Fruit fly (Drosophila melanogaster) whole organism, embryonic: ENCODE data around the gene Fancl.

Experiments used
- C15 ChIP-seq: fragments of 200-800 bp; sonication (Bioruptor generic); IDR thresholded peaks from 3 replicates; pipeline ENCODE4 v1.3.6; 2022; ENCODE audit warnings: missing biosample characterization, missing genetic modification characterization
- CG12299 ChIP-seq: fragments of 200-800 bp; sonication (Bioruptor generic); optimal IDR thresholded peaks from 2 replicates; lab custom pipeline; 2018; ENCODE audit warnings: missing biosample characterization, mild to moderate bottlenecking, missing genetic modification characterization
- CG13624 ChIP-seq: fragments of 200-800 bp; sonication (Bioruptor generic); optimal IDR thresholded peaks from 2 replicates; lab custom pipeline; 2016; ENCODE audit warnings: missing biosample characterization, missing genetic modification characterization
- CG13775 ChIP-seq: fragments of 200-800 bp; sonication (Bioruptor generic); optimal IDR thresholded peaks from 3 replicates; lab custom pipeline; 2017; ENCODE audit warnings: missing biosample characterization, mild to moderate bottlenecking, missing genetic modification characterization
- CG17186 ChIP-seq: fragments of 200-800 bp; sonication (Bioruptor generic); optimal IDR thresholded peaks from 3 replicates; lab custom pipeline; 2017; ENCODE audit warnings: missing biosample characterization, missing genetic modification reagents, missing genetic modification characterization
- CG1792 ChIP-seq: fragments of 200-800 bp; sonication (Bioruptor generic); optimal IDR thresholded peaks from 2 replicates; lab custom pipeline; 2016; ENCODE audit warnings: missing biosample characterization, missing genetic modification characterization
- CG18619 ChIP-seq: fragments of 200-800 bp; sonication (Bioruptor generic); optimal IDR thresholded peaks from 3 replicates; lab custom pipeline; 2017; ENCODE audit warnings: missing biosample characterization, mild to moderate bottlenecking, missing genetic modification characterization
- CG2889 ChIP-seq: fragments of 200-800 bp; sonication (Bioruptor generic); IDR thresholded peaks from 3 replicates; pipeline ENCODE4 v1.3.6; 2022; ENCODE audit warnings: missing biosample characterization, missing genetic modification characterization
- CG34422 ChIP-seq: fragments of 200-800 bp; sonication (Bioruptor generic); IDR thresholded peaks from 3 replicates; pipeline ENCODE4 v1.3.6; 2022; ENCODE audit warnings: missing biosample characterization, missing genetic modification characterization
- CG4360 ChIP-seq: fragments of 200-800 bp; sonication (Bioruptor generic); IDR thresholded peaks from 2 replicates; pipeline ENCODE4 v1.3.6; 2022; ENCODE audit warnings: missing biosample characterization, missing genetic modification characterization
- CG6175 ChIP-seq: fragments of 200-800 bp; sonication (Bioruptor generic); IDR thresholded peaks from 3 replicates; pipeline ENCODE4 v1.3.6; 2022; ENCODE audit warnings: missing biosample characterization, missing genetic modification characterization
- CG6791 ChIP-seq: fragments of 200-800 bp; sonication (Bioruptor generic); IDR thresholded peaks from 3 replicates; pipeline ENCODE4 v1.3.6; 2022; ENCODE audit warnings: missing biosample characterization, missing genetic modification characterization; ENCODE audit not compliant: partially characterized antibody
- CG7357 ChIP-seq: fragments of 200-800 bp; sonication (Bioruptor generic); IDR thresholded peaks from 3 replicates; pipeline ENCODE4 v1.3.6; 2022; ENCODE audit warnings: missing biosample characterization, missing genetic modification characterization
- CG7839 ChIP-seq: fragments of 200-800 bp; sonication (Bioruptor generic); optimal IDR thresholded peaks from 3 replicates; lab custom pipeline; 2018; ENCODE audit warnings: missing biosample characterization, mild to moderate bottlenecking, missing genetic modification characterization, moderate library complexity
- CG9727 ChIP-seq: fragments of 200-800 bp; sonication (Bioruptor generic); optimal IDR thresholded peaks from 3 replicates; lab custom pipeline; 2017; ENCODE audit warnings: missing biosample characterization, mild to moderate bottlenecking, missing genetic modification characterization
- CkIIα-i1 ChIP-seq: fragments of 200-800 bp; sonication (Bioruptor generic); IDR thresholded peaks from 2 replicates; pipeline ENCODE4 v1.3.6; 2022; ENCODE audit warnings: missing biosample characterization, missing genetic modification characterization
- CrebB ChIP-seq: fragments of 200-800 bp; sonication (Bioruptor generic); optimal IDR thresholded peaks from 3 replicates; lab custom pipeline; 2018; ENCODE audit warnings: missing biosample characterization, mild to moderate bottlenecking, missing genetic modification characterization
- D19B ChIP-seq: fragments of 200-800 bp; sonication (Bioruptor generic); optimal IDR thresholded peaks from 2 replicates; lab custom pipeline; 2017; ENCODE audit warnings: missing biosample characterization, mild to moderate bottlenecking, missing genetic modification characterization
- Deaf1 ChIP-seq: fragments of 200-800 bp; optimal IDR thresholded peaks from 3 replicates; lab custom pipeline; 2019; ENCODE audit warnings: missing biosample characterization, mild to moderate bottlenecking, missing genetic modification characterization, moderate library complexity
- Doc2 ChIP-seq: fragments of 200-800 bp; sonication (Bioruptor generic); IDR thresholded peaks from 2 replicates; pipeline ENCODE4 v1.3.6; 2022; ENCODE audit warnings: missing biosample characterization, missing genetic modification characterization
- ERR ChIP-seq: fragments of 200-800 bp; sonication (Bioruptor generic); optimal IDR thresholded peaks from 2 replicates; lab custom pipeline; 2016; ENCODE audit warnings: missing biosample characterization, missing genetic modification characterization
- Ets65A ChIP-seq: fragments of 200-800 bp; sonication (Bioruptor generic); peaks from one replicate; lab custom pipeline; 2016; ENCODE audit warnings: missing biosample characterization, missing genetic modification characterization
- HLH54F ChIP-seq: fragments of 200-800 bp; sonication (Bioruptor generic); optimal IDR thresholded peaks from 3 replicates; lab custom pipeline; 2016; ENCODE audit warnings: missing biosample characterization, missing genetic modification characterization
- Hmx ChIP-seq: fragments of 200-800 bp; sonication (Bioruptor generic); optimal IDR thresholded peaks from 2 replicates; lab custom pipeline; 2016; ENCODE audit warnings: missing biosample characterization, missing genetic modification characterization
- Hsf ChIP-seq: fragments of 200-800 bp; sonication (Bioruptor generic); optimal IDR thresholded peaks from 3 replicates; lab custom pipeline; 2016; ENCODE audit warnings: missing biosample characterization, missing genetic modification characterization
- Jarid2 ChIP-seq: fragments of 200-800 bp; sonication (Bioruptor generic); optimal IDR thresholded peaks from 3 replicates; lab custom pipeline; 2017; ENCODE audit warnings: mild to moderate bottlenecking, missing biosample characterization, missing genetic modification reagents, missing genetic modification characterization
- Kr ChIP-seq: fragments of 200-800 bp; sonication (Bioruptor generic); optimal IDR thresholded peaks from 2 replicates; lab custom pipeline; 2017; ENCODE audit warnings: missing biosample characterization, mild to moderate bottlenecking, missing genetic modification characterization
- NK7.1 ChIP-seq: fragments of 200-800 bp; sonication (Bioruptor generic); optimal IDR thresholded peaks from 3 replicates; lab custom pipeline; 2016; ENCODE audit warnings: missing biosample characterization, missing genetic modification characterization
- Pdp1 ChIP-seq, 2 experiments: fragments of 200-800 bp; sonication (Bioruptor generic); optimal IDR thresholded peaks; 3 replicates each; lab custom pipeline; 2016; ENCODE audit warnings: missing biosample characterization in 2 of 2, missing genetic modification characterization in 2 of 2, mild to moderate bottlenecking in 1 of 2, moderate library complexity in 1 of 2
- ac ChIP-seq: fragments of 200-800 bp; sonication (Bioruptor generic); optimal IDR thresholded peaks from 3 replicates; lab custom pipeline; 2017; ENCODE audit warnings: missing biosample characterization, mild to moderate bottlenecking, missing genetic modification characterization
- ap ChIP-seq: fragments of 200-800 bp; sonication (Bioruptor generic); IDR thresholded peaks from 2 replicates; pipeline ENCODE4 v1.3.6; 2022; ENCODE audit warnings: missing biosample characterization, missing genetic modification characterization
- br ChIP-seq: fragments of >200 bp; optimal IDR thresholded peaks from 2 replicates; lab custom pipeline; 2017
- chm ChIP-seq: fragments of 200-800 bp; sonication (Bioruptor generic); IDR thresholded peaks from 2 replicates; pipeline ENCODE4 v1.3.6; 2022; ENCODE audit warnings: missing biosample characterization, missing genetic modification characterization
- fru ChIP-seq: fragments of >200 bp; optimal IDR thresholded peaks from 2 replicates; lab custom pipeline; 2017
- hb ChIP-seq: fragments of 200-800 bp; sonication (Bioruptor generic); IDR thresholded peaks from 3 replicates; pipeline ENCODE4 v1.3.6; 2022; ENCODE audit warnings: missing biosample characterization, missing genetic modification characterization; ENCODE audit not compliant: partially characterized antibody
- insv ChIP-seq, 2 experiments: fragments of 200-800 bp; sonication (Bioruptor generic); optimal IDR thresholded peaks; 3 replicates each; lab custom pipeline; 2016 to 2018; ENCODE audit warnings: missing biosample characterization in 2 of 2, missing genetic modification characterization in 2 of 2
- knrl ChIP-seq: fragments of 200-800 bp; sonication (Bioruptor generic); IDR thresholded peaks from 3 replicates; pipeline ENCODE4 v1.3.6; 2022; ENCODE audit warnings: missing biosample characterization, missing genetic modification characterization; ENCODE audit not compliant: partially characterized antibody
- lbe ChIP-seq: fragments of 200-800 bp; sonication (Bioruptor generic); optimal IDR thresholded peaks from 2 replicates; lab custom pipeline; 2016; ENCODE audit warnings: missing biosample characterization, mild to moderate bottlenecking, missing genetic modification characterization
- luna ChIP-seq: fragments of 200-800 bp; sonication (Bioruptor generic); optimal IDR thresholded peaks from 2 replicates; lab custom pipeline; 2016; ENCODE audit warnings: missing biosample characterization, missing genetic modification characterization
- mirr ChIP-seq: fragments of 200-800 bp; sonication (Bioruptor generic); optimal IDR thresholded peaks from 3 replicates; lab custom pipeline; 2018; ENCODE audit warnings: missing biosample characterization, mild to moderate bottlenecking, missing genetic modification characterization
- nerfin-2 ChIP-seq: fragments of 200-800 bp; sonication (Bioruptor generic); IDR thresholded peaks from 2 replicates; pipeline ENCODE4 v1.3.6; 2022; ENCODE audit warnings: missing biosample characterization, missing genetic modification characterization; ENCODE audit not compliant: partially characterized antibody
- pzg ChIP-seq: fragments of 200-800 bp; sonication (Bioruptor generic); optimal IDR thresholded peaks from 3 replicates; lab custom pipeline; 2018; ENCODE audit warnings: missing biosample characterization, mild to moderate bottlenecking, missing genetic modification characterization, moderate library complexity
- ro ChIP-seq: fragments of 200-800 bp; sonication (Bioruptor generic); IDR thresholded peaks from 2 replicates; pipeline ENCODE4 v1.3.6; 2022; ENCODE audit warnings: missing biosample characterization, missing genetic modification characterization
- run ChIP-seq: fragments of 200-800 bp; sonication (Bioruptor generic); optimal IDR thresholded peaks from 3 replicates; lab custom pipeline; 2018; ENCODE audit warnings: missing biosample characterization, mild to moderate bottlenecking, missing genetic modification characterization
- sisA ChIP-seq: fragments of 200-800 bp; sonication (Bioruptor generic); IDR thresholded peaks from 2 replicates; pipeline ENCODE4 v1.3.6; 2022; ENCODE audit warnings: missing biosample characterization, missing genetic modification characterization
- slbo ChIP-seq: fragments of 200-800 bp; sonication (Bioruptor generic); IDR thresholded peaks from 2 replicates; pipeline ENCODE4 v1.3.6; 2022; ENCODE audit warnings: missing biosample characterization, missing genetic modification characterization
- so ChIP-seq: fragments of 200-800 bp; sonication (Bioruptor generic); IDR thresholded peaks from 3 replicates; pipeline ENCODE4 v1.3.6; 2022; ENCODE audit warnings: missing biosample characterization, missing genetic modification characterization
- sob ChIP-seq: fragments of 200-800 bp; sonication (Bioruptor generic); IDR thresholded peaks from 2 replicates; pipeline ENCODE4 v1.3.6; 2022; ENCODE audit warnings: missing biosample characterization, missing genetic modification characterization
- sr ChIP-seq: fragments of 200-800 bp; sonication (Bioruptor generic); IDR thresholded peaks from 3 replicates; pipeline ENCODE4 v1.3.6; 2022; ENCODE audit warnings: missing biosample characterization, missing genetic modification characterization
- stwl ChIP-seq: fragments of 200-800 bp; sonication (Bioruptor generic); optimal IDR thresholded peaks from 3 replicates; lab custom pipeline; 2018; ENCODE audit warnings: missing biosample characterization, mild to moderate bottlenecking, missing genetic modification characterization, moderate library complexity
- usp ChIP-seq: fragments of >200 bp; optimal IDR thresholded peaks from 2 replicates; lab custom pipeline; 2017; ENCODE audit warnings: missing biosample characterization, missing genetic modification characterization

The Fancl gene

DNA sequence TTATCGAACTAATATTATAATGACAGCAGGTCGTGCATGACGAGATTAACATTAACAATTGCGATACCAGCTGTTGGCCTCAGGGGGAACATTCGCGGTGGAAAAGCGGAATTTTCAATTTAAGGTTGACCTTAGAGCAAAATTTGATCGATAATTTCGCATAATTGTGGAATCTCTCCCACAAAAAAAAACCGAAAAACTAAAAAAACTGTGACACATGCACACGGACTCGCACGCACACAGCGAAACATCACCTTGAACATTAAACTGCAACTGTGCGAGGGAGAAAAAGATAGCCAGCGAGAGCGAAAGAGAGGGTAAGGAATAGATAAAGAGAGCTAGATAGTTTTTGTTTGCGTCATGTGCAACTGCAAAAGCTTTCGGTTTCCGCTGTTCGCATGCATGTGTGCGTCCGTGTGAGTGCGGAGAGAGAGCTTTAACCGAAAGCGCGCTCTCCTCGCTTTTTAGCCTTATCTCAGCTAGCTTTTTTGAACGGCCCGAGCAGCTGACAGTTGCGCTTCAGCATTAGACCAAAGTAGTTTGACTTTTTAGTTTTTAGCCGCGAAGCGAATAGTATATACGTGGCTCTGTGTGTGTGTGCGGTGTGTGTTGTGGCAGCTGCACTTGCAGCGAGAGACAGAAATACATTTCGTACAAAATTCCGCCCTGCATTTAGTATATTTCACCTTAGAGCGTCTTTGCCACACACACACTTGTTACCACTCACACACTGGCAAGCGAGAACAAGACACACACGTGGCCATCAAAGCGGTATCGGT, 40.8 kb upstream of the Fancl start (continued):
- TF ChIP-seq mirr (GFP tag; lab: Kevin White, UChicago) (peak; percentile 59), pzg (GFP tag; lab: Kevin White, UChicago) (no peak), luna (GFP tag; lab: Kevin White, UChicago) (no peak), sisA (no peak), sr (GFP tag; lab: Robert Waterston, UW) (no peak), CG6791 (GFP tag; lab: Robert Waterston, UW) (no peak), ac (GFP tag; lab: Kevin White, UChicago) (no peak), CG6175 (GFP tag; lab: Robert Waterston, UW) (no peak), Pdp1 (GFP tag; optimal IDR thresholded peaks at IDR 0.05; lab: Kevin White, UChicago) (peak in 1 of 2 experiments; percentile 92), CG34422 (no peak; the same call in 2 of the 3 replicates), ro (no peak), CG7357 (GFP tag; lab: Robert Waterston, UW) (no peak), nerfin-2 (GFP tag; lab: Robert Waterston, UW) (0 out of 2 replicates have a peak, but pooled peaks have one; percentile 37), Ets65A (GFP tag; lab: Kevin White, UChicago) (peak; percentile 62), run (tag; lab: Kevin White, UChicago) (no peak), insv (GFP tag; optimal IDR thresholded peaks at IDR 0.05; lab: Kevin White, UChicago) (no peak), Hmx (GFP tag; lab: Kevin White, UChicago) (no peak), Kr (no peak), Deaf1 (tag; lab: Kevin White, UChicago) (peak; percentile 55), CG13775 (no peak), CG7839 (tag; lab: Kevin White, UChicago) (no peak), HLH54F (GFP tag; lab: Kevin White, UChicago) (no peak), CG4360 (no peak), CkIIα-i1 (GFP tag; lab: Robert Waterston, UW) (no peak), CG9727 (GFP tag; lab: Kevin White, UChicago) (no peak), CG12299 (tag; lab: Kevin White, UChicago) (no peak), Doc2 (GFP tag; lab: Robert Waterston, UW) (no peak), ap (GFP tag; lab: Robert Waterston, UW) (no peak), lbe (GFP tag; lab: Kevin White, UChicago) (no peak), stwl (tag; lab: Kevin White, UChicago) (no peak), br (lab: Kevin White, UChicago) (no peak), CG18619 (GFP tag; lab: Kevin White, UChicago) (no peak), CG1792 (GFP tag; lab: Kevin White, UChicago) (no peak), C15 (GFP tag; lab: Robert Waterston, UW) (no peak), sob (GFP tag; lab: Robert Waterston, UW) (peak; percentile 55), CG17186 (GFP tag; lab: Kevin White, UChicago) (no peak), chm (GFP tag; lab: Robert Waterston, UW) (peak; percentile 31; the same call in 1 of the 2 replicates), usp (GFP tag; lab: Kevin White, UChicago) (no peak), so (GFP tag; lab: Robert Waterston, UW) (no peak), Hsf (GFP tag; lab: Kevin White, UChicago) (no peak), fru (lab: Kevin White, UChicago) (no peak), CG13624 (GFP tag; lab: Kevin White, UChicago) (no peak), Jarid2 (GFP tag; lab: Kevin White, UChicago) (peak; percentile 88), slbo (0 out of 2 replicates have a peak, but pooled peaks have one; percentile 11), NK7.1 (GFP tag; lab: Kevin White, UChicago) (no peak), ERR (GFP tag; lab: Kevin White, UChicago) (no peak), knrl (GFP tag; lab: Robert Waterston, UW) (0 out of 3 replicates have a peak, but pooled peaks have one; percentile 35), hb (GFP tag; lab: Robert Waterston, UW) (no peak), D19B (GFP tag; lab: Kevin White, UChicago) (no peak), CrebB (no peak), CG2889 (GFP tag; lab: Robert Waterston, UW) (no peak)
